Worm (Caenorhabditis elegans): ENCODE results near the gene ZK792.7.
A peak's percentile ranks its signal among the peaks of the same experiment; 100 is the strongest.

Gene ZK792.7

ce11 chrIV:11665010-11665409 lies 29.2 kb upstream of the ZK792.7 start, which contains the start of gene ZK809.9:
Gene ZK809.9 (plus strand): TSS chrIV:11665310.
- TF ChIP-seq ztf-23 (GFP tag; IDR thresholded peaks at IDR 0.05), result no peak
- TF ChIP-seq tab-1 (GFP tag; IDR thresholded peaks at IDR 0.05), result no peak
- no peak for TF ChIP-seq cog-1 (tag; optimal IDR thresholded peaks at IDR 0.05)
- TF ChIP-seq med-1 (GFP tag; optimal IDR thresholded peaks at IDR 0.05; ENCODE audit: insufficient read depth), result no peak
- TF ChIP-seq ztf-29 (GFP tag; IDR thresholded peaks at IDR 0.05), result no peak
- TF ChIP-seq T22C8.4 (GFP tag; IDR thresholded peaks at IDR 0.05), result no peak
- no peak for TF ChIP-seq flt-1 (GFP tag; IDR thresholded peaks at IDR 0.05)
- no peak for TF ChIP-seq klf-2 (GFP tag; conservative IDR thresholded peaks at IDR 0.05)
- no peak for TF ChIP-seq ref-1 (GFP tag; conservative IDR thresholded peaks at IDR 0.05)

ce11 chrIV:11668001-11668400 lies 26.2 kb upstream of the ZK792.7 start, which contains the start of gene atg-4.2:
Gene atg-4.2 (plus strand): TSS chrIV:11668024.
- TF ChIP-seq klf-2 (GFP tag; conservative IDR thresholded peaks at IDR 0.05) (no peak), flt-1 (GFP tag; IDR thresholded peaks at IDR 0.05) (no peak), cog-1 (tag; optimal IDR thresholded peaks at IDR 0.05) (no peak), tab-1 (GFP tag; IDR thresholded peaks at IDR 0.05) (no peak), ztf-23 (GFP tag; IDR thresholded peaks at IDR 0.05) (no peak), T22C8.4 (GFP tag; IDR thresholded peaks at IDR 0.05) (no peak), ref-1 (GFP tag; conservative IDR thresholded peaks at IDR 0.05) (no peak), med-1 (GFP tag; optimal IDR thresholded peaks at IDR 0.05; ENCODE audit: insufficient read depth) (no peak)

ce11 chrIV:11673543-11673942 lies 20.7 kb upstream of the ZK792.7 start, which contains the start of gene inx-8:
Gene inx-8 (plus strand): TSS chrIV:11673843.
- TF ChIP-seq T22C8.4 (GFP tag; IDR thresholded peaks at IDR 0.05) (no peak), cog-1 (tag; optimal IDR thresholded peaks at IDR 0.05) (no peak), klf-2 (GFP tag; conservative IDR thresholded peaks at IDR 0.05) (no peak), ref-1 (GFP tag; conservative IDR thresholded peaks at IDR 0.05) (no peak), tab-1 (GFP tag; IDR thresholded peaks at IDR 0.05) (no peak), med-1 (GFP tag; optimal IDR thresholded peaks at IDR 0.05; ENCODE audit: insufficient read depth) (no peak), ztf-29 (GFP tag; IDR thresholded peaks at IDR 0.05) (no peak), flt-1 (GFP tag; IDR thresholded peaks at IDR 0.05) (no peak), ztf-23 (GFP tag; IDR thresholded peaks at IDR 0.05) (no peak)

- TF ChIP-seq T22C8.4 (GFP tag; IDR thresholded peaks at IDR 0.05) (no peak), ztf-23 (GFP tag; IDR thresholded peaks at IDR 0.05) (no peak), ztf-29 (GFP tag; IDR thresholded peaks at IDR 0.05) (no peak), flt-1 (GFP tag; IDR thresholded peaks at IDR 0.05) (no peak), cog-1 (tag; optimal IDR thresholded peaks at IDR 0.05) (no peak)
These were observed 18.2 kb upstream of the ZK792.7 start, which contains the start of gene inx-9 for ce11 chrIV:11676054-11676453. Gene inx-9 (plus strand): TSS chrIV:11676354.

- TF ChIP-seq klf-2 (GFP tag; conservative IDR thresholded peaks at IDR 0.05) (no peak), ref-1 (GFP tag; conservative IDR thresholded peaks at IDR 0.05) (no peak), cog-1 (tag; optimal IDR thresholded peaks at IDR 0.05) (no peak), ztf-23 (GFP tag; IDR thresholded peaks at IDR 0.05) (no peak), ztf-29 (GFP tag; IDR thresholded peaks at IDR 0.05) (no peak), med-1 (GFP tag; optimal IDR thresholded peaks at IDR 0.05; ENCODE audit: insufficient read depth) (no peak), T22C8.4 (GFP tag; IDR thresholded peaks at IDR 0.05) (no peak), tab-1 (GFP tag; IDR thresholded peaks at IDR 0.05) (no peak), flt-1 (GFP tag; IDR thresholded peaks at IDR 0.05) (no peak)
These were observed 12.3 kb upstream of the ZK792.7 start, which contains the start of gene ZK792.4 for ce11 chrIV:11681905-11682304. Gene ZK792.4 (minus strand): TSS chrIV:11682005.

- TF ChIP-seq ztf-23 (GFP tag; IDR thresholded peaks at IDR 0.05), result no peak
- TF ChIP-seq tab-1 (GFP tag; IDR thresholded peaks at IDR 0.05), result no peak
- TF ChIP-seq T22C8.4 (GFP tag; IDR thresholded peaks at IDR 0.05), result no peak
These were observed 6.2 kb upstream of the ZK792.7 start, which contains the start of gene ZK792.5 for ce11 chrIV:11688018-11688417. Gene ZK792.5 (minus strand): TSS chrIV:11688118.

ce11 chrIV:11690988-11691387 lies 3.3 kb upstream of the ZK792.7 start, which contains the start of gene let-60:
Gene let-60 (minus strand): TSS chrIV:11691088.
- TF ChIP-seq med-1 (GFP tag; optimal IDR thresholded peaks at IDR 0.05; ENCODE audit: insufficient read depth) (no peak), cog-1 (tag; optimal IDR thresholded peaks at IDR 0.05) (no peak), ztf-29 (GFP tag; IDR thresholded peaks at IDR 0.05) (no peak), T22C8.4 (GFP tag; IDR thresholded peaks at IDR 0.05) (no peak), tab-1 (GFP tag; IDR thresholded peaks at IDR 0.05) (no peak), ztf-23 (GFP tag; IDR thresholded peaks at IDR 0.05) (no peak), flt-1 (GFP tag; IDR thresholded peaks at IDR 0.05) (no peak), ref-1 (GFP tag; conservative IDR thresholded peaks at IDR 0.05) (no peak), klf-2 (GFP tag; conservative IDR thresholded peaks at IDR 0.05) (no peak)

- TF ChIP-seq ref-1 (GFP tag; conservative IDR thresholded peaks at IDR 0.05) (no peak), cog-1 (tag; optimal IDR thresholded peaks at IDR 0.05) (no peak), tab-1 (GFP tag; IDR thresholded peaks at IDR 0.05) (no peak), med-1 (GFP tag; optimal IDR thresholded peaks at IDR 0.05; ENCODE audit: insufficient read depth) (no peak), T22C8.4 (GFP tag; IDR thresholded peaks at IDR 0.05) (no peak), ztf-29 (GFP tag; IDR thresholded peaks at IDR 0.05) (no peak), klf-2 (GFP tag; conservative IDR thresholded peaks at IDR 0.05) (no peak), ztf-23 (GFP tag; IDR thresholded peaks at IDR 0.05) (no peak), flt-1 (GFP tag; IDR thresholded peaks at IDR 0.05) (no peak)
These were observed 2.7 kb upstream of the ZK792.7 start for ce11 chrIV:11691524-11691923.

- 0 out of 2 replicates have a peak, but pooled peaks have one; percentile 66 for TF ChIP-seq flt-1 (GFP tag; IDR thresholded peaks at IDR 0.05)
- no peak for TF ChIP-seq T22C8.4 (GFP tag; IDR thresholded peaks at IDR 0.05)
- TF ChIP-seq ztf-23 (GFP tag; IDR thresholded peaks at IDR 0.05), result 0 out of 2 replicates have a peak, but pooled peaks have one; percentile 14
- no peak for TF ChIP-seq ref-1 (GFP tag; conservative IDR thresholded peaks at IDR 0.05)
- TF ChIP-seq ztf-29 (GFP tag; IDR thresholded peaks at IDR 0.05), result peak; percentile 10; the same call in 1 of the 2 replicates
- peak; percentile 52 for TF ChIP-seq cog-1 (tag; optimal IDR thresholded peaks at IDR 0.05)
These were observed 2.1 kb upstream of the ZK792.7 start for ce11 chrIV:11692071-11692673.

ce11 chrIV:11693493-11693892 lies 750 bp upstream of the ZK792.7 start, which contains the start of gene ZK792.12:
Gene ZK792.12 (plus strand): TSS chrIV:11693793.
- TF ChIP-seq cog-1 (tag; optimal IDR thresholded peaks at IDR 0.05) (no peak), T22C8.4 (GFP tag; IDR thresholded peaks at IDR 0.05) (no peak), ref-1 (GFP tag; conservative IDR thresholded peaks at IDR 0.05) (no peak), flt-1 (GFP tag; IDR thresholded peaks at IDR 0.05) (no peak), tab-1 (GFP tag; IDR thresholded peaks at IDR 0.05) (no peak)
